Worm (Caenorhabditis elegans) whole organism, young adult: Measurements from ENCODE around the gene C48B4.6.

ENCODE experiments used
- B0035.1 ChIP-seq: sonication (generic microtip); optimal IDR thresholded peaks from 2 replicates; lab custom pipeline; 2016; ENCODE audit warnings: missing genetic modification characterization, mild to moderate bottlenecking, missing compliant biosample characterization, missing genotype, missing genetic modification reagents
- C17E4.6 ChIP-seq: fragments of 200-800 bp; sonication (Bioruptor generic); IDR thresholded peaks from 2 replicates; pipeline ENCODE4 v1.3.6; 2022; ENCODE audit warnings: missing genetic modification reagents, missing genetic modification characterization, missing compliant biosample characterization
- F23B12.7 ChIP-seq: sonication (generic microtip); optimal IDR thresholded peaks from 2 replicates; lab custom pipeline; 2017; ENCODE audit warnings: missing genetic modification characterization, mild to moderate bottlenecking, missing compliant biosample characterization, antibody characterized with exemption, moderate library complexity; ENCODE audit not compliant: insufficient read depth
- F33H1.4 ChIP-seq: fragments of 200-800 bp; sonication (Bioruptor generic); IDR thresholded peaks from 2 replicates; pipeline ENCODE4 v1.3.6; 2022; ENCODE audit warnings: missing genetic modification reagents, missing genetic modification characterization, missing compliant biosample characterization
- F52B5.7 ChIP-seq: sonication (generic microtip); optimal IDR thresholded peaks from 2 replicates; lab custom pipeline; 2016; ENCODE audit warnings: mild to moderate bottlenecking, missing genetic modification characterization, missing compliant biosample characterization
- F55B11.4 ChIP-seq: sonication (generic microtip); optimal IDR thresholded peaks from 2 replicates; lab custom pipeline; 2016; ENCODE audit warnings: missing compliant biosample characterization, missing genetic modification characterization, borderline replicate concordance; ENCODE audit not compliant: insufficient read depth
- K12H6.12 ChIP-seq: fragments of 200-800 bp; sonication (Bioruptor generic); optimal IDR thresholded peaks from 2 replicates; lab custom pipeline; 2018; ENCODE audit warnings: mild to moderate bottlenecking, missing genetic modification characterization, missing compliant biosample characterization
- Y56A3A.18 ChIP-seq: fragments of 200-800 bp; sonication (Bioruptor generic); IDR thresholded peaks from 2 replicates; pipeline ENCODE4 v1.3.6; 2022; ENCODE audit warnings: missing genetic modification reagents, missing genetic modification characterization, missing compliant biosample characterization
- Y67H2A.10 ChIP-seq: fragments of 200-800 bp; sonication (Bioruptor generic); conservative IDR thresholded peaks from 2 replicates; pipeline ENCODE4 v1.3.6; 2022; ENCODE audit warnings: missing genetic modification reagents, missing genetic modification characterization, missing compliant biosample characterization
- Y95B8A.8 ChIP-seq: fragments of 200-800 bp; sonication (Bioruptor generic); IDR thresholded peaks from 2 replicates; pipeline ENCODE4 v1.3.6; 2022; ENCODE audit warnings: missing genetic modification reagents, missing genetic modification characterization, missing compliant biosample characterization
- aptf-2 ChIP-seq: fragments of 200-800 bp; sonication (Bioruptor generic); conservative IDR thresholded peaks from 2 replicates; pipeline ENCODE4 v1.3.6; 2022; ENCODE audit warnings: missing genetic modification reagents, missing genetic modification characterization, missing compliant biosample characterization
- attf-5 ChIP-seq: fragments of 200-800 bp; sonication (Bioruptor generic); optimal IDR thresholded peaks from 2 replicates; lab custom pipeline; 2018; ENCODE audit warnings: mild to moderate bottlenecking, missing genetic modification characterization, missing compliant biosample characterization
- attf-6 ChIP-seq: fragments of 200-800 bp; sonication (Bioruptor generic); IDR thresholded peaks from 2 replicates; pipeline ENCODE4 v1.3.6; 2022; ENCODE audit warnings: missing genetic modification reagents, missing genetic modification characterization, missing compliant biosample characterization
- bed-1 ChIP-seq: fragments of 200-800 bp; sonication (Bioruptor generic); IDR thresholded peaks from 2 replicates; pipeline ENCODE4 v1.3.6; 2022; ENCODE audit warnings: missing genetic modification reagents, missing genetic modification characterization, missing compliant biosample characterization
- cebp-1 ChIP-seq, 2 experiments: fragments of 200-800 bp in 1 of 2; sonication (Bioruptor generic) in 1 of 2; sonication (generic microtip) in 1 of 2; IDR thresholded peaks in 1 of 2; optimal IDR thresholded peaks in 1 of 2; 2 replicates each; pipeline versions ENCODE4 v1.3.6 to Lab custom; 2017 to 2022; ENCODE audit warnings: missing compliant biosample characterization in 2 of 2, missing genetic modification characterization in 2 of 2, mild to moderate bottlenecking in 1 of 2, missing genetic modification reagents in 1 of 2, moderate library complexity in 1 of 2
- ceh-58 ChIP-seq: fragments of 200-800 bp; sonication (Bioruptor generic); IDR thresholded peaks from 2 replicates; pipeline ENCODE4 v1.3.6; 2022; ENCODE audit warnings: missing genetic modification characterization, missing compliant biosample characterization
- die-1 ChIP-seq: sonication (generic microtip); optimal IDR thresholded peaks from 2 replicates; lab custom pipeline; 2016; ENCODE audit warnings: missing genotype, mild to moderate bottlenecking, missing genetic modification characterization, missing compliant biosample characterization
- dox-1 ChIP-seq: fragments of 200-800 bp; sonication (Bioruptor generic); IDR thresholded peaks from 2 replicates; pipeline ENCODE4 v1.3.6; 2022; ENCODE audit warnings: missing genetic modification reagents, missing genetic modification characterization, missing compliant biosample characterization
- efl-1 ChIP-seq: fragments of 150-350 bp; optimal IDR thresholded peaks from 2 replicates; lab custom pipeline; 2014; ENCODE audit warnings: missing biosample characterization, missing genetic modification reagents, missing genetic modification characterization
- egl-44 ChIP-seq: fragments of 200-800 bp; sonication (Bioruptor generic); IDR thresholded peaks from 2 replicates; pipeline ENCODE4 v1.3.6; 2022; ENCODE audit warnings: missing genetic modification reagents, missing genetic modification characterization, missing compliant biosample characterization
- egrh-3 ChIP-seq: fragments of 200-800 bp; sonication (Bioruptor generic); IDR thresholded peaks from 2 replicates; pipeline ENCODE4 v1.3.6; 2022; ENCODE audit warnings: missing genetic modification reagents, missing genetic modification characterization, missing compliant biosample characterization
- hsf-1 ChIP-seq: fragments of 200-800 bp; sonication (Bioruptor generic); IDR thresholded peaks from 2 replicates; pipeline ENCODE4 v1.3.6; 2022; ENCODE audit warnings: missing genetic modification reagents, missing genetic modification characterization, missing compliant biosample characterization
- lag-1 ChIP-seq: fragments of 200-800 bp; sonication (Bioruptor generic); IDR thresholded peaks from 2 replicates; pipeline ENCODE4 v1.3.6; 2022; ENCODE audit warnings: missing genetic modification reagents, missing genetic modification characterization, missing compliant biosample characterization
- let-607 ChIP-seq, 2 experiments: fragments of 200-800 bp in 1 of 2; sonication (Bioruptor generic) in 1 of 2; sonication (generic microtip) in 1 of 2; optimal IDR thresholded peaks; 2 replicates each; lab custom pipeline; 2016 to 2018; ENCODE audit warnings: mild to moderate bottlenecking in 2 of 2, missing compliant biosample characterization in 2 of 2, missing genetic modification characterization in 2 of 2, moderate library complexity in 2 of 2, missing genotype in 1 of 2
- lin-26 ChIP-seq: fragments of 200-800 bp; sonication (Bioruptor generic); IDR thresholded peaks from 2 replicates; pipeline ENCODE4 v1.3.6; 2022; ENCODE audit warnings: missing genetic modification reagents, missing genetic modification characterization, missing compliant biosample characterization
- lin-35 ChIP-seq, 3 experiments: fragments of 150-350 bp in 2 of 3; sonication (generic microtip) in 1 of 3; optimal IDR thresholded peaks; 2 replicates each; lab custom pipeline; 2014 to 2018; ENCODE audit warnings: missing biosample characterization in 3 of 3, missing genetic modification characterization in 3 of 3, missing genetic modification reagents in 3 of 3
- madf-6 ChIP-seq: fragments of 200-800 bp; sonication (Bioruptor generic); IDR thresholded peaks from 2 replicates; pipeline ENCODE4 v1.3.6; 2022; ENCODE audit warnings: missing genetic modification reagents, missing genetic modification characterization, missing compliant biosample characterization
- madf-8 ChIP-seq: fragments of 200-800 bp; sonication (Bioruptor generic); conservative IDR thresholded peaks from 2 replicates; pipeline ENCODE4 v1.3.6; 2022; ENCODE audit warnings: missing genetic modification reagents, missing genetic modification characterization, missing compliant biosample characterization
- mcd-1 ChIP-seq: fragments of 200-800 bp; sonication (Bioruptor generic); IDR thresholded peaks from 2 replicates; pipeline ENCODE4 v1.3.6; 2022; ENCODE audit warnings: missing genetic modification reagents, missing genetic modification characterization, missing compliant biosample characterization
- mxl-1 ChIP-seq: sonication (generic microtip); optimal IDR thresholded peaks from 2 replicates; lab custom pipeline; 2016; ENCODE audit warnings: missing genetic modification characterization, missing compliant biosample characterization
- nhr-179 ChIP-seq: sonication (generic microtip); optimal IDR thresholded peaks from 2 replicates; lab custom pipeline; 2016; ENCODE audit warnings: mild to moderate bottlenecking, missing genetic modification characterization, missing compliant biosample characterization
- pbrm-1 ChIP-seq: fragments of 200-800 bp; sonication (Bioruptor generic); IDR thresholded peaks from 2 replicates; pipeline ENCODE4 v1.3.6; 2022; ENCODE audit warnings: missing genetic modification reagents, missing genetic modification characterization, missing compliant biosample characterization
- snpc-4 ChIP-seq, 5 experiments: fragments of 150-350 bp in 1 of 5; sonication (generic microtip) in 4 of 5; optimal IDR thresholded peaks; 2 replicates each; lab custom pipeline; 2014 to 2018; ENCODE audit warnings: missing genetic modification characterization in 5 of 5, missing biosample characterization in 3 of 5, antibody characterized with exemption in 2 of 5, mild to moderate bottlenecking in 2 of 5, missing compliant biosample characterization in 2 of 5, missing genotype in 2 of 5, moderate library complexity in 2 of 5, missing genetic modification reagents in 1 of 5
- tbp1 ChIP-seq: fragments of 200-800 bp; sonication (Bioruptor generic); optimal IDR thresholded peaks from 2 replicates; lab custom pipeline; 2018; ENCODE audit warnings: mild to moderate bottlenecking, missing genetic modification characterization, missing compliant biosample characterization
- tbx-9 ChIP-seq: sonication (generic microtip); optimal IDR thresholded peaks from 2 replicates; lab custom pipeline; 2016; ENCODE audit warnings: borderline replicate concordance, missing genetic modification characterization, inconsistent platforms, missing compliant biosample characterization
- xnd-1 ChIP-seq: sonication (generic microtip); optimal IDR thresholded peaks from 2 replicates; lab custom pipeline; 2016; ENCODE audit warnings: missing genotype, missing genetic modification reagents, missing genetic modification characterization, missing compliant biosample characterization
- zfh-2 ChIP-seq: fragments of 200-800 bp; sonication (Bioruptor generic); conservative IDR thresholded peaks from 2 replicates; pipeline ENCODE4 v1.3.6; 2022; ENCODE audit warnings: missing genetic modification reagents, missing genetic modification characterization, missing compliant biosample characterization
- ztf-18 ChIP-seq: sonication (generic microtip); optimal IDR thresholded peaks from 2 replicates; lab custom pipeline; 2016; ENCODE audit warnings: missing genotype, mild to moderate bottlenecking, missing genetic modification characterization, missing compliant biosample characterization
- ztf-6 ChIP-seq: fragments of 200-800 bp; sonication (Bioruptor generic); IDR thresholded peaks from 2 replicates; pipeline ENCODE4 v1.3.6; 2022; ENCODE audit warnings: missing genetic modification reagents, missing genetic modification characterization, missing compliant biosample characterization

The C48B4.6 gene

ce11 chrIII:9534193-9534592 is 24.2 kb downstream of the C48B4.6 start:
- TF ChIP-seq pbrm-1 (GFP tag; lab: Robert Waterston, UW) (peak; percentile 17; the same call in 1 of the 2 replicates), egrh-3 (GFP tag; lab: Robert Waterston, UW) (0 out of 2 replicates have a peak, but pooled peaks have one; percentile 27), F33H1.4 (GFP tag; lab: Robert Waterston, UW) (peak; percentile 52), dox-1 (GFP tag; lab: Robert Waterston, UW) (0 out of 2 replicates have a peak, but pooled peaks have one; percentile 29), hsf-1 (peak; percentile 96), madf-6 (GFP tag; lab: Robert Waterston, UW) (peak; percentile 19; the same call in 1 of the 2 replicates)

DNA sequence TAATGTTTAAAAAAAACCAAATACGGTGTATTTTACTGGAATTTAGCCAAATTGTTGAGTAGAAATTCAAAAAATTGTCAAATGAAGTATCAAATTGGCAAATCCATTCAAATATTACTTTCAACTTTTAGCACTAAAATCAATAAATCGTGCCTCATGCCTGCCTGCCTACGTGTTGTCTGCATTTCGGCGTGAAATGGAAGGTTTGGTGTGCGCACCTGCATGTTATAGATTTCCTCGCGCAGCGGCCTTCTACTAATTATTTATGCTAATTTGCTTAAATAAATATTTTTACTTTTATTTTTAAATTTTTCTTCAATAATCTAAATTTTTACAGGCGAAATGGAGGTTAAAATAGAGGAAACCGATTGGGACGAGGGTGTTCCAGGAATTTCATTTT is 29.5 kb downstream of the C48B4.6 start, which contains the start of gene ZK1098.2:
Gene ZK1098.2 (plus strand): TSS at position 336 of the 400 bp plus-strand sequence.
- TF ChIP-seq attf-5 (GFP tag; lab: Kevin White, UChicago) (peak; percentile 61), F23B12.7 (tag; lab: Kevin White, UChicago) (peak; percentile 64), lin-35 (GFP tag; optimal IDR thresholded peaks at IDR 0.05; lab: Kevin White, UChicago) (peak in 1 of 3 experiments; percentile 49), aptf-2 (no peak), ztf-18 (peak; percentile 20), xnd-1 (tag; lab: Kevin White, UChicago) (no peak), zfh-2 (no peak), let-607 (tag; optimal IDR thresholded peaks at IDR 0.05; lab: Kevin White, UChicago) (peak; percentile 77 to 92), egl-44 (GFP tag; lab: Robert Waterston, UW) (0 out of 2 replicates have a peak, but pooled peaks have one; percentile 13), ztf-6 (GFP tag; lab: Robert Waterston, UW) (no peak)

DNA sequence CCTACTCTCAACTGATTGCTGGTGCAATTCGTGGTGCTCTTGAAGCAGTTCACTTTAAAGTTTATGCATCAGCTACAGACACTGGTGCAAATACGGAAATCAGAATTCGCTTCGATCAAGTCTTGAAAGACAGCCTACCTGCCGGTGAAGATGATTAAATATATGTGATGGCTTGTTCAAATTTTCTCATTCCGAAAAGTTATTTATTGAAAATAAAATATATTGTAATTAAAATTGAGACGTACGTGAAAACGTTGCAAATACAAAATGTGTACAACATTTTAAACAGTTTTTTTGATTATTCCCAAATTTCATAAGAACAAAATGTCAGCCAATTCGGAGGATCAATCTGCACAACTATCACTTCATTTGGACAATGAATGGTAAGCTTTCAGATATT is 31.5 kb downstream of the C48B4.6 start, which contains the start of gene ZK1098.6:
Gene ZK1098.6 (plus strand): TSS at position 301 of the 400 bp plus-strand sequence.
- no peak for TF ChIP-seq F52B5.7 (tag; lab: Kevin White, UChicago)
- no peak for TF ChIP-seq egl-44 (GFP tag; lab: Robert Waterston, UW)

ce11 chrIII:9525252-9525651 is 33.1 kb downstream of the C48B4.6 start, which contains the start of gene trpp-3:
Gene trpp-3, plus strand, starts transcription at chrIII:9525552.
- TF ChIP-seq lin-26 (no peak), snpc-4 (GFP tag; optimal IDR thresholded peaks at IDR 0.05; lab: Kevin White, UChicago) (no peak), snpc-4 (tag; optimal IDR thresholded peaks at IDR 0.05; lab: Kevin White, UChicago) (no peak), ceh-58 (GFP tag; lab: Robert Waterston, UW) (no peak), tbp1 (GFP tag; lab: Kevin White, UChicago) (no peak), Y95B8A.8 (GFP tag; lab: Robert Waterston, UW) (no peak)

DNA sequence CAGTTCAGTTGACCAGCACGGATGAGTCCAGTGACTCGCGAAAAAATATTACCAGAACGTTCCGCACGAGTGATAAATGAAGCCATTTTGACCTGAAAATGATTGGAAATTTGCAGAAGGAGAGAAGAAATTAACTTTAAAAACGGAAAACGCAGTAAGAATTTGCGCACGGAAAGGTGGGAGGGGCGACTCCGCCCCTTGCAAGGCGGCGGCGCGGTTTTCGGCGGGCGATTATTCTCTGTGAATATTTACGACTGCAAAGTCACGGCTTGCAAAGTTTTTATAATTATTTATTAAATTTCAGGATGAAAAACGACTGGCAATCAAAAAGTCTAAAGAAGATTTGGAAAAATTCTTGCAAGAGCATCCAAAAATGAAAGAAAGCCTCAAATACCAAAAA is 34.8 kb downstream of the C48B4.6 start, which contains the start of gene mrps-23:
Gene mrps-23 (minus strand): TSS at position 92 of the 400 bp plus-strand sequence.
- TF ChIP-seq mcd-1: 0 out of 2 replicates have a peak, but pooled peaks have one; percentile 7
- TF ChIP-seq K12H6.12 (tag; lab: Kevin White, UChicago): no peak
- TF ChIP-seq tbx-9: no peak
- TF ChIP-seq efl-1: no peak
- TF ChIP-seq nhr-179 (tag; lab: Kevin White, UChicago): no peak
- no peak for TF ChIP-seq let-607 (tag; optimal IDR thresholded peaks at IDR 0.05; lab: Kevin White, UChicago)
- no peak for TF ChIP-seq bed-1
- no peak for TF ChIP-seq die-1
- TF ChIP-seq attf-6: no peak
- TF ChIP-seq lag-1: no peak
- TF ChIP-seq C17E4.6 (GFP tag; lab: Robert Waterston, UW): no peak
- no peak for TF ChIP-seq F55B11.4 (tag; lab: Kevin White, UChicago)
- no peak for TF ChIP-seq Y56A3A.18 (GFP tag; lab: Robert Waterston, UW)
- no peak for TF ChIP-seq Y67H2A.10 (GFP tag; lab: Robert Waterston, UW)
- TF ChIP-seq mxl-1: no peak
- no peak for TF ChIP-seq cebp-1 (GFP tag; IDR thresholded peaks at IDR 0.05; lab: Robert Waterston, UW)
- peak; percentile 13 for TF ChIP-seq cebp-1 (tag; optimal IDR thresholded peaks at IDR 0.05; lab: Kevin White, UChicago)
- TF ChIP-seq dox-1 (GFP tag; lab: Robert Waterston, UW): 0 out of 2 replicates have a peak, but pooled peaks have one; percentile 33
- no peak for TF ChIP-seq madf-8
- no peak for TF ChIP-seq F52B5.7 (tag; lab: Kevin White, UChicago)
- TF ChIP-seq B0035.1 (tag; lab: Kevin White, UChicago): no peak
